Worm (Caenorhabditis elegans): ENCODE measurements around the gene flcn-1.

Gene flcn-1

ce11 chrII:6891176-6891575, 37.4 kb upstream of the flcn-1 start (continued):
- no peak for TF ChIP-seq mab-5 (tag; optimal IDR thresholded peaks at IDR 0.05)
- no peak for TF ChIP-seq ztf-11 (tag; optimal IDR thresholded peaks at IDR 0.05)
- TF ChIP-seq elt-3 (tag; optimal IDR thresholded peaks at IDR 0.05), result no peak

ce11 chrII:6891838-6892237, 36.7 kb upstream of the flcn-1 start:
- no peak for TF ChIP-seq ZK546.5 (tag; optimal IDR thresholded peaks at IDR 0.05)
- TF ChIP-seq nhr-12 (tag; optimal IDR thresholded peaks at IDR 0.05), result no peak
- peak; percentile 78 for TF ChIP-seq nhr-21 (tag; optimal IDR thresholded peaks at IDR 0.05)
- TF ChIP-seq nhr-23 (tag; optimal IDR thresholded peaks at IDR 0.05), result no peak
- TF ChIP-seq unc-62 (GFP tag; optimal IDR thresholded peaks at IDR 0.05), result no peak
- peak; percentile 36 for TF ChIP-seq nhr-25 (tag; optimal IDR thresholded peaks at IDR 0.05)
- no peak for TF ChIP-seq ztf-1 (GFP tag; conservative IDR thresholded peaks at IDR 0.05)
- TF ChIP-seq ceh-82 (tag; optimal IDR thresholded peaks at IDR 0.05), result no peak
- TF ChIP-seq alr-1 (tag; optimal IDR thresholded peaks at IDR 0.05), result no peak
- TF ChIP-seq unc-55 (GFP tag; optimal IDR thresholded peaks at IDR 0.05), result no peak
- no peak for TF ChIP-seq lin-39 (tag; optimal IDR thresholded peaks at IDR 0.05)
- peak; percentile 59 for TF ChIP-seq ama-1 (optimal IDR thresholded peaks at IDR 0.05)
- no peak for TF ChIP-seq mab-5 (tag; optimal IDR thresholded peaks at IDR 0.05)
- TF ChIP-seq lin-11 (tag; optimal IDR thresholded peaks at IDR 0.05), result no peak
- no peak for TF ChIP-seq zag-1 (tag; optimal IDR thresholded peaks at IDR 0.05)
- TF ChIP-seq ztf-11 (tag; optimal IDR thresholded peaks at IDR 0.05), result no peak
- TF ChIP-seq aly-2 (tag; optimal IDR thresholded peaks at IDR 0.05), result no peak
- peak; percentile 73 for TF ChIP-seq blmp-1 (tag; optimal IDR thresholded peaks at IDR 0.05; ENCODE audit: insufficient read depth)
- TF ChIP-seq fos-1 (tag; optimal IDR thresholded peaks at IDR 0.05), result peak; percentile 64
- TF ChIP-seq sma-3 (GFP tag; optimal IDR thresholded peaks at IDR 0.05), result peak; percentile 74
- peak in 1 of 2 experiments; percentile 47 for TF ChIP-seq lsy-2 (tag; optimal IDR thresholded peaks at IDR 0.05)
- TF ChIP-seq nhr-237 (tag; optimal IDR thresholded peaks at IDR 0.05), result no peak
- TF ChIP-seq gmeb-1 (tag; optimal IDR thresholded peaks at IDR 0.05), result peak; percentile 50
- no peak for TF ChIP-seq skn-1 (tag; optimal IDR thresholded peaks at IDR 0.05)
- no peak for TF ChIP-seq nhr-77 (tag; optimal IDR thresholded peaks at IDR 0.05)
- TF ChIP-seq nhr-129 (tag; optimal IDR thresholded peaks at IDR 0.05), result peak; percentile 89
- TF ChIP-seq mdl-1 (tag; optimal IDR thresholded peaks at IDR 0.05), result peak in 1 of 2 experiments; percentile 42
- no peak for TF ChIP-seq nhr-10 (tag; optimal IDR thresholded peaks at IDR 0.05)
- no peak for TF ChIP-seq snpc-4 (tag; optimal IDR thresholded peaks at IDR 0.05)
- TF ChIP-seq Y55F3AM.14 (GFP tag; optimal IDR thresholded peaks at IDR 0.05), result peak; percentile 6
- TF ChIP-seq R02D3.7 (tag; optimal IDR thresholded peaks at IDR 0.05), result no peak
- no peak for TF ChIP-seq elt-1 (tag; optimal IDR thresholded peaks at IDR 0.05)
- TF ChIP-seq nhr-11 (tag; optimal IDR thresholded peaks at IDR 0.05), result no peak
- no peak for TF ChIP-seq lin-13 (GFP tag; optimal IDR thresholded peaks at IDR 0.05)
- peak; percentile 68 for TF ChIP-seq F13H6.1 (tag; optimal IDR thresholded peaks at IDR 0.05)
- no peak for TF ChIP-seq ceh-16 (tag; optimal IDR thresholded peaks at IDR 0.05)
- TF ChIP-seq mbf-1 (tag; optimal IDR thresholded peaks at IDR 0.05), result no peak
- no peak for TF ChIP-seq unc-39 (tag; optimal IDR thresholded peaks at IDR 0.05)
- no peak for TF ChIP-seq elt-3 (tag; optimal IDR thresholded peaks at IDR 0.05)
- TF ChIP-seq sem-4 (tag; optimal IDR thresholded peaks at IDR 0.05), result no peak
- no peak for TF ChIP-seq peb-1 (tag; optimal IDR thresholded peaks at IDR 0.05)
- peak; percentile 47 for TF ChIP-seq nhr-6 (tag; optimal IDR thresholded peaks at IDR 0.05)
- TF ChIP-seq sma-9 (GFP tag; optimal IDR thresholded peaks at IDR 0.05), result peak; percentile 87
- TF ChIP-seq sma-9 (tag; optimal IDR thresholded peaks at IDR 0.05), result no peak
- no peak for TF ChIP-seq egl-27 (tag; optimal IDR thresholded peaks at IDR 0.05)
- peak; percentile 11 for TF ChIP-seq C34F6.9 (tag; optimal IDR thresholded peaks at IDR 0.05)
- TF ChIP-seq crh-2 (tag; optimal IDR thresholded peaks at IDR 0.05), result peak; percentile 60
- no peak for TF ChIP-seq ztf-4 (tag; optimal IDR thresholded peaks at IDR 0.05)
- no peak for TF ChIP-seq dmd-4 (tag; optimal IDR thresholded peaks at IDR 0.05)

Measured in whole organism, L2 larva.